Worm (Caenorhabditis elegans) whole organism, early embryonic: ENCODE results near the gene dpy-17.

Experiments used
- F13C5.2 ChIP-seq: sonication (generic microtip); optimal IDR thresholded peaks from 2 replicates; lab custom pipeline; 2017; ENCODE audit warnings: mild to moderate bottlenecking, missing genetic modification characterization, inconsistent platforms, missing compliant biosample characterization
- ama-1 ChIP-seq: fragments of 150-350 bp; optimal IDR thresholded peaks from 2 replicates; lab custom pipeline; 2014
- flt-1 ChIP-seq: fragments of 200-800 bp; sonication (Bioruptor generic); IDR thresholded peaks from 2 replicates; pipeline ENCODE4 v1.3.6; 2022; ENCODE audit warnings: missing genetic modification characterization, missing compliant biosample characterization
- tbx-11 ChIP-seq: fragments of 200-800 bp; sonication (Bioruptor generic); IDR thresholded peaks from 2 replicates; pipeline ENCODE4 v1.3.6; 2022; ENCODE audit warnings: missing genetic modification characterization, missing compliant biosample characterization

- no peak for TF ChIP-seq tbx-11
- TF ChIP-seq flt-1, result no peak
- TF ChIP-seq ama-1, result no peak
- TF ChIP-seq F13C5.2 (tag; lab: Kevin White, UChicago), result no peak
These were observed 17.6 kb upstream of the dpy-17 start for ce11 chrIII:5089489-5089888.
